Worm (Caenorhabditis elegans) whole organism, L4 larva: Measurements from ENCODE around the gene cysl-4.

Experiments used
- D1046.2 ChIP-seq: fragments of 200-800 bp; sonication (Bioruptor generic); IDR thresholded peaks from 2 replicates; pipeline ENCODE4 v1.3.6; 2022; ENCODE audit warnings: missing genetic modification characterization, missing compliant biosample characterization
- F26F4.8 ChIP-seq: fragments of 200-800 bp; sonication (Bioruptor generic); conservative IDR thresholded peaks from 2 replicates; pipeline ENCODE4 v1.3.6; 2022; ENCODE audit warnings: missing genetic modification characterization, missing compliant biosample characterization
- T26A8.4 ChIP-seq: fragments of 200-800 bp; sonication (Bioruptor generic); IDR thresholded peaks from 2 replicates; pipeline ENCODE4 v1.3.6; 2022; ENCODE audit warnings: missing genetic modification characterization, missing compliant biosample characterization
- ZK546.5 ChIP-seq, 2 experiments: sonication (generic microtip); optimal IDR thresholded peaks; 2 replicates each; lab custom pipeline; 2017; ENCODE audit warnings: missing biosample characterization in 2 of 2, missing genetic modification characterization in 2 of 2
- aha-1 ChIP-seq: fragments of 150-350 bp; peaks from one replicate; lab custom pipeline; 2014; ENCODE audit warnings: missing biosample characterization, missing genetic modification characterization
- aly-2 ChIP-seq: sonication (generic microtip); optimal IDR thresholded peaks from 2 replicates; lab custom pipeline; 2018; ENCODE audit warnings: missing biosample characterization, missing genetic modification characterization
- attf-4 ChIP-seq: sonication (generic microtip); optimal IDR thresholded peaks from 3 replicates; lab custom pipeline; 2017; ENCODE audit warnings: missing biosample characterization, missing genetic modification characterization
- ceh-20 ChIP-seq: fragments of 200-800 bp; sonication (Bioruptor generic); IDR thresholded peaks from 2 replicates; pipeline ENCODE4 v1.3.6; 2022; ENCODE audit warnings: missing genetic modification reagents, missing genetic modification characterization, missing compliant biosample characterization
- ceh-32 ChIP-seq: sonication (generic microtip); optimal IDR thresholded peaks from 2 replicates; lab custom pipeline; 2016; ENCODE audit warnings: mild to moderate bottlenecking, missing genetic modification characterization, missing compliant biosample characterization; ENCODE audit not compliant: poor library complexity
- ceh-62 ChIP-seq: sonication (generic microtip); optimal IDR thresholded peaks from 2 replicates; lab custom pipeline; 2017; ENCODE audit warnings: missing biosample characterization, missing genetic modification characterization
- ceh-82 ChIP-seq: sonication (generic microtip); optimal IDR thresholded peaks from 2 replicates; lab custom pipeline; 2017; ENCODE audit warnings: missing biosample characterization, missing genetic modification characterization
- dmd-6 ChIP-seq: fragments of 200-800 bp; sonication (Bioruptor generic); IDR thresholded peaks from 2 replicates; pipeline ENCODE4 v1.3.6; 2022; ENCODE audit warnings: missing genetic modification reagents, missing genetic modification characterization, missing compliant biosample characterization
- dve-1 ChIP-seq: sonication (generic microtip); optimal IDR thresholded peaks from 2 replicates; lab custom pipeline; 2017; ENCODE audit warnings: antibody characterized with exemption, mild to moderate bottlenecking, missing genetic modification characterization, missing compliant biosample characterization; ENCODE audit not compliant: insufficient read depth
- egl-43 ChIP-seq: fragments of 200-800 bp; sonication (Bioruptor generic); IDR thresholded peaks from 2 replicates; pipeline ENCODE4 v1.3.6; 2022; ENCODE audit warnings: missing genetic modification reagents, missing genetic modification characterization, missing compliant biosample characterization
- hif-1 ChIP-seq, 2 experiments: sonication (generic microtip); optimal IDR thresholded peaks; 2 replicates each; lab custom pipeline; 2016 to 2017; ENCODE audit warnings: missing compliant biosample characterization in 2 of 2, missing genetic modification characterization in 2 of 2, missing genetic modification reagents in 2 of 2, missing genotype in 2 of 2, mild to moderate bottlenecking in 1 of 2
- lim-7 ChIP-seq: fragments of 200-800 bp; sonication (Bioruptor generic); IDR thresholded peaks from 2 replicates; pipeline ENCODE4 v1.3.6; 2022; ENCODE audit warnings: missing genetic modification characterization, missing compliant biosample characterization
- lin-38 ChIP-seq: fragments of 200-800 bp; sonication (Bioruptor generic); IDR thresholded peaks from 2 replicates; pipeline ENCODE4 v1.3.6; 2022; ENCODE audit warnings: missing genetic modification reagents, missing genetic modification characterization, missing compliant biosample characterization
- lin-39 ChIP-seq: fragments of 150-350 bp; optimal IDR thresholded peaks from 2 replicates; lab custom pipeline; 2014; ENCODE audit warnings: missing biosample characterization, missing genetic modification reagents, missing genetic modification characterization
- lir-3 ChIP-seq: sonication (generic microtip); optimal IDR thresholded peaks from 2 replicates; lab custom pipeline; 2016; ENCODE audit warnings: mild to moderate bottlenecking, missing genetic modification characterization, missing compliant biosample characterization
- mdt-29 ChIP-seq: fragments of 200-800 bp; sonication (Bioruptor generic); IDR thresholded peaks from 2 replicates; pipeline ENCODE4 v1.3.6; 2022; ENCODE audit warnings: missing genetic modification reagents, missing genetic modification characterization, missing compliant biosample characterization
- nhr-111 ChIP-seq: fragments of 200-800 bp; sonication (Bioruptor generic); optimal IDR thresholded peaks from 2 replicates; lab custom pipeline; 2018; ENCODE audit warnings: mild to moderate bottlenecking, missing genetic modification characterization, missing compliant biosample characterization
- nhr-28 ChIP-seq: fragments of 150-350 bp; optimal IDR thresholded peaks from 2 replicates; lab custom pipeline; 2014; ENCODE audit warnings: missing biosample characterization, missing genetic modification characterization
- nhr-41 ChIP-seq: fragments of 200-800 bp; sonication (Bioruptor generic); IDR thresholded peaks from 2 replicates; pipeline ENCODE4 v1.3.6; 2022; ENCODE audit warnings: missing genetic modification reagents, missing genetic modification characterization, missing compliant biosample characterization
- nhr-77 ChIP-seq: fragments of 150-350 bp; optimal IDR thresholded peaks from 2 replicates; lab custom pipeline; 2014; ENCODE audit warnings: missing biosample characterization, missing genetic modification characterization
- pha-4 ChIP-seq, 2 experiments: fragments of 150-350 bp in 1 of 2; fragments of 200-800 bp in 1 of 2; sonication (Bioruptor generic) in 1 of 2; IDR thresholded peaks in 1 of 2; optimal IDR thresholded peaks in 1 of 2; 2 replicates each; pipeline versions ENCODE4 v1.3.6 to Lab custom; 2014 to 2022; ENCODE audit warnings: missing genetic modification characterization in 2 of 2, missing genetic modification reagents in 2 of 2, missing biosample characterization in 1 of 2, missing compliant biosample characterization in 1 of 2
- php-3 ChIP-seq: fragments of 200-800 bp; sonication (Bioruptor generic); IDR thresholded peaks from 2 replicates; pipeline ENCODE4 v1.3.6; 2022; ENCODE audit warnings: missing genetic modification reagents, missing genetic modification characterization, missing compliant biosample characterization
- pqm-1 ChIP-seq: sonication (generic microtip); optimal IDR thresholded peaks from 2 replicates; lab custom pipeline; 2017; ENCODE audit warnings: missing biosample characterization, missing genetic modification characterization
- rbr-2 ChIP-seq: sonication (generic microtip); optimal IDR thresholded peaks from 2 replicates; lab custom pipeline; 2016; ENCODE audit warnings: missing genotype, missing genetic modification characterization, missing compliant biosample characterization
- skn-1 ChIP-seq: fragments of 150-350 bp; optimal IDR thresholded peaks from 2 replicates; lab custom pipeline; 2014; ENCODE audit warnings: missing biosample characterization, missing genetic modification characterization
- snpc-1.2 ChIP-seq: fragments of 200-800 bp; sonication (Bioruptor generic); IDR thresholded peaks from 2 replicates; pipeline ENCODE4 v1.3.6; 2022; ENCODE audit warnings: missing genetic modification reagents, missing genetic modification characterization, missing compliant biosample characterization
- spr-3 ChIP-seq: fragments of 200-800 bp; sonication (Bioruptor generic); optimal IDR thresholded peaks from 2 replicates; lab custom pipeline; 2018; ENCODE audit warnings: mild to moderate bottlenecking, missing genetic modification characterization, missing compliant biosample characterization
- unc-62 ChIP-seq, 3 experiments: fragments of 150-350 bp in 1 of 3; sonication (generic microtip); optimal IDR thresholded peaks in 2 of 3; peaks in 1 of 3; 1 replicate in 1 of 3; 2 replicates in 2 of 3; lab custom pipeline; 2014 to 2017; ENCODE audit warnings: missing biosample characterization in 3 of 3, missing genetic modification characterization in 3 of 3, missing genetic modification reagents in 3 of 3, missing genotype in 1 of 3
- vab-7 ChIP-seq: fragments of 200-800 bp; sonication (Bioruptor generic); IDR thresholded peaks from 2 replicates; pipeline ENCODE4 v1.3.6; 2022; ENCODE audit warnings: missing genetic modification reagents, missing genetic modification characterization, missing compliant biosample characterization
- zag-1 ChIP-seq: fragments of 150-350 bp; optimal IDR thresholded peaks from 2 replicates; lab custom pipeline; 2014; ENCODE audit warnings: missing biosample characterization, missing genetic modification characterization

Gene cysl-4

ce11 chrV:1968809-1969208, 36.0 kb upstream of the cysl-4 start:
- TF ChIP-seq snpc-1.2 (GFP tag; lab: Robert Waterston, UW) (no peak), pha-4 (GFP tag; IDR thresholded peaks at IDR 0.05; lab: Robert Waterston, UW) (no peak), pha-4 (tag; optimal IDR thresholded peaks at IDR 0.05; lab: Kevin White, UChicago) (no peak), spr-3 (GFP tag; lab: Kevin White, UChicago) (no peak), aha-1 (tag; lab: Kevin White, UChicago) (peak; percentile 59)

ce11 chrV:1969228-1969627, 35.5 kb upstream of the cysl-4 start, which contains the start of gene acs-3:
TSS of gene acs-3 (plus strand) at chrV:1969528.
- TF ChIP-seq unc-62 (GFP tag; optimal IDR thresholded peaks at IDR 0.05 in 1 of 2; lab: Kevin White, UChicago) (peak in 1 of 2 experiments; percentile 41), unc-62 (tag; optimal IDR thresholded peaks at IDR 0.05; lab: Kevin White, UChicago) (no peak), pqm-1 (tag; lab: Kevin White, UChicago) (no peak), T26A8.4 (no peak), dmd-6 (GFP tag; lab: Robert Waterston, UW) (no peak), ZK546.5 (tag; optimal IDR thresholded peaks at IDR 0.05; lab: Kevin White, UChicago) (no peak), attf-4 (tag; lab: Kevin White, UChicago) (no peak), D1046.2 (GFP tag; lab: Robert Waterston, UW) (no peak), skn-1 (no peak)
- TF ChIP-seq, all 104 proteins: peak for 1

ce11 chrV:1969690-1970089, 35.1 kb upstream of the cysl-4 start:
- TF ChIP-seq unc-62 (GFP tag; optimal IDR thresholded peaks at IDR 0.05 in 1 of 2; lab: Kevin White, UChicago) (peak in 1 of 2 experiments; percentile 95), unc-62 (tag; optimal IDR thresholded peaks at IDR 0.05; lab: Kevin White, UChicago) (no peak), lin-39 (no peak)

ce11 chrV:1975049-1975448, 29.7 kb upstream of the cysl-4 start, which contains the start of gene fbxa-201:
TSS of gene fbxa-201 (plus strand) at chrV:1975349.
- TF ChIP-seq ceh-62 (tag; lab: Kevin White, UChicago) (no peak), lin-38 (GFP tag; lab: Robert Waterston, UW) (no peak), F26F4.8 (no peak), vab-7 (no peak), zag-1 (tag; lab: Kevin White, UChicago) (no peak), egl-43 (no peak), hif-1 (tag; optimal IDR thresholded peaks at IDR 0.05; lab: Kevin White, UChicago) (no peak), dve-1 (tag; lab: Kevin White, UChicago) (no peak), unc-62 (GFP tag; optimal IDR thresholded peaks at IDR 0.05 in 1 of 2; lab: Kevin White, UChicago) (no peak), unc-62 (tag; optimal IDR thresholded peaks at IDR 0.05; lab: Kevin White, UChicago) (no peak), pqm-1 (tag; lab: Kevin White, UChicago) (no peak), lir-3 (no peak), nhr-28 (tag; lab: Kevin White, UChicago) (no peak)

- TF ChIP-seq ceh-32 (tag; lab: Kevin White, UChicago) (no peak), nhr-28 (tag; lab: Kevin White, UChicago) (no peak), aly-2 (tag; lab: Kevin White, UChicago) (no peak), rbr-2 (no peak), php-3 (no peak), nhr-41 (GFP tag; lab: Robert Waterston, UW) (no peak), ZK546.5 (tag; optimal IDR thresholded peaks at IDR 0.05; lab: Kevin White, UChicago) (no peak), lim-7 (GFP tag; lab: Robert Waterston, UW) (no peak), ceh-82 (tag; lab: Kevin White, UChicago) (no peak), nhr-111 (GFP tag; lab: Kevin White, UChicago) (no peak), dmd-6 (GFP tag; lab: Robert Waterston, UW) (no peak), nhr-77 (tag; lab: Kevin White, UChicago) (no peak), snpc-1.2 (GFP tag; lab: Robert Waterston, UW) (no peak), ceh-20 (GFP tag; lab: Robert Waterston, UW) (no peak), mdt-29 (GFP tag; lab: Robert Waterston, UW) (no peak)
Measured at ce11 chrV:1978968-1979367, 25.8 kb upstream of the cysl-4 start, which contains the start of gene T08B1.4. TSS of gene T08B1.4 (plus strand) at chrV:1979268.
